Worm (Caenorhabditis elegans): ENCODE data around the gene haly-1.

DNA sequence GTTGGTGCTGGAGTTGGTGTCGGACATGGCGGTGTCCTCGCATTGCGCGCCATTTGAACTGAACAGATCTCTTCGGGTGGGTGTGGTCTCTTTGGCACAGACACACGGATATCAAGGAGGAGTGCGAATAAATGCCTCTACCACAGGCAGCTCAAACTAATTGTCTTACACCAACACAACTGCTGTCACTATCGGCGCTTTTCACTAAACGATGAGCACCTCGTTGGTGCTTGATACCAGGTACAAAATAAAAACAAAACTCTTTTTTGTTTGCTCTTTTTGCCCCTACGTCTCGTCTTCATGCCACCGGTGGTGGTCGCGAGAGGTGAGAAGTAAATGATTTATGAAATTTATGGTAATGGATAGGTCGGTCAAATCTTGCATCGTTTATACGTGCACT is 14.3 kb upstream of the haly-1 start, which contains the start of gene F47B10.8:
- no peak for TF ChIP-seq ref-1 (GFP tag; conservative IDR thresholded peaks at IDR 0.05)
- TF ChIP-seq flt-1 (GFP tag; IDR thresholded peaks at IDR 0.05): no peak
- TF ChIP-seq klf-2 (GFP tag; conservative IDR thresholded peaks at IDR 0.05): no peak
- TF ChIP-seq med-1 (GFP tag; optimal IDR thresholded peaks at IDR 0.05; ENCODE audit: insufficient read depth): no peak
- no peak for TF ChIP-seq T22C8.4 (GFP tag; IDR thresholded peaks at IDR 0.05)
